Fruit fly (Drosophila melanogaster): ENCODE data around the gene mst.

- no peak for TF ChIP-seq Dfd (GFP tag; optimal IDR thresholded peaks at IDR 0.05)
- TF ChIP-seq dmrt93B (GFP tag; optimal IDR thresholded peaks at IDR 0.05) = no peak
- peak; percentile 67 for TF ChIP-seq psq (GFP tag; optimal IDR thresholded peaks at IDR 0.05)
- peak; percentile 72 for TF ChIP-seq OdsH (GFP tag; optimal IDR thresholded peaks at IDR 0.05)
- TF ChIP-seq jim (GFP tag; optimal IDR thresholded peaks at IDR 0.05) = peak; percentile 70
- peak; percentile 59 for TF ChIP-seq Jra (GFP tag; optimal IDR thresholded peaks at IDR 0.05)
- TF ChIP-seq ey (GFP tag; optimal IDR thresholded peaks at IDR 0.05) = peak; percentile 86
- TF ChIP-seq Sp1 (GFP tag; optimal IDR thresholded peaks at IDR 0.05) = peak; percentile 86
- no peak for TF ChIP-seq usp (GFP tag; optimal IDR thresholded peaks at IDR 0.05)
- peak; percentile 51 for TF ChIP-seq Myc (optimal IDR thresholded peaks at IDR 0.05)
- TF ChIP-seq pan (optimal IDR thresholded peaks at IDR 0.05) = no peak
- TF ChIP-seq HLH106 (tag; optimal IDR thresholded peaks at IDR 0.05) = peak; percentile 78
- peak; percentile 89 for TF ChIP-seq Hr83 (GFP tag; optimal IDR thresholded peaks at IDR 0.05; ENCODE audit: poor library complexity, severe bottlenecking)
Measured at dm6 chrX:21339476-21339931, 49.3 kb upstream of the mst start, which contains the start of the genes tty and fliI.

Data from whole organism, wandering third instar larva.